Fruit fly (Drosophila melanogaster) whole organism, embryonic: Measurements from ENCODE around the gene AnxB9.
A peak's percentile ranks its signal among the peaks of the same experiment; 100 is the strongest.

Experiments
- Bgb ChIP-seq: fragments of 200-800 bp; sonication (Bioruptor generic); IDR thresholded peaks from 2 replicates; pipeline ENCODE4 v1.3.6; 2022; ENCODE audit warnings: missing biosample characterization, missing genetic modification characterization; ENCODE audit not compliant: partially characterized antibody
- CG12769 ChIP-seq: fragments of 200-800 bp; sonication (Bioruptor generic); optimal IDR thresholded peaks from 2 replicates; lab custom pipeline; 2019; ENCODE audit warnings: missing biosample characterization, mild to moderate bottlenecking, missing genetic modification characterization, moderate library complexity
- CG13123 ChIP-seq: fragments of 200-800 bp; sonication (Bioruptor generic); optimal IDR thresholded peaks from 2 replicates; lab custom pipeline; 2016; ENCODE audit warnings: missing biosample characterization, missing genetic modification characterization
- CG15514 ChIP-seq: fragments of 200-800 bp; sonication (Bioruptor generic); optimal IDR thresholded peaks from 3 replicates; lab custom pipeline; 2017; ENCODE audit warnings: missing biosample characterization, missing genetic modification characterization, mild to moderate bottlenecking, moderate library complexity, missing genetic modification reagents
- CG16779 ChIP-seq: fragments of 200-800 bp; sonication (Bioruptor generic); IDR thresholded peaks from 2 replicates; pipeline ENCODE4 v1.3.6; 2022; ENCODE audit warnings: missing biosample characterization, missing genetic modification characterization
- CG16813 ChIP-seq: fragments of 200-800 bp; sonication (Bioruptor generic); IDR thresholded peaks from 3 replicates; pipeline ENCODE4 v1.3.6; 2022; ENCODE audit warnings: missing biosample characterization, missing genetic modification characterization; ENCODE audit not compliant: partially characterized antibody
- CG17568 ChIP-seq: fragments of 200-800 bp; sonication (Bioruptor generic); optimal IDR thresholded peaks from 2 replicates; lab custom pipeline; 2018; ENCODE audit warnings: missing biosample characterization, mild to moderate bottlenecking, missing genetic modification characterization, moderate library complexity
- CG17612 ChIP-seq: fragments of 200-800 bp; sonication (Bioruptor generic); IDR thresholded peaks from 2 replicates; pipeline ENCODE4 v1.3.6; 2022; ENCODE audit warnings: missing biosample characterization, missing genetic modification characterization
- CG2129 ChIP-seq: fragments of 200-800 bp; sonication (Bioruptor generic); IDR thresholded peaks from 2 replicates; pipeline ENCODE4 v1.3.6; 2022; ENCODE audit warnings: missing biosample characterization, missing genetic modification characterization; ENCODE audit not compliant: partially characterized antibody
- CG30020 ChIP-seq: fragments of 200-800 bp; optimal IDR thresholded peaks from 2 replicates; lab custom pipeline; 2019; ENCODE audit warnings: missing biosample characterization, mild to moderate bottlenecking, missing genetic modification characterization, moderate library complexity
- CG31388 ChIP-seq: fragments of 200-800 bp; sonication (Bioruptor generic); optimal IDR thresholded peaks from 2 replicates; lab custom pipeline; 2016; ENCODE audit warnings: missing biosample characterization, missing genetic modification characterization
- CG32532 ChIP-seq: fragments of 200-800 bp; sonication (Bioruptor generic); IDR thresholded peaks from 2 replicates; pipeline ENCODE4 v1.3.6; 2022; ENCODE audit warnings: missing biosample characterization, missing genetic modification characterization
- CG3726 ChIP-seq: fragments of 200-800 bp; sonication (Bioruptor generic); IDR thresholded peaks from 3 replicates; pipeline ENCODE4, ENCODE4 v1.3.6; 2022; ENCODE audit warnings: missing biosample characterization, missing genetic modification characterization
- CG4282 ChIP-seq: fragments of 200-800 bp; sonication (Bioruptor generic); optimal IDR thresholded peaks from 2 replicates; lab custom pipeline; 2016; ENCODE audit warnings: missing biosample characterization, missing genetic modification characterization
- CG43689 ChIP-seq: fragments of 200-800 bp; sonication (Bioruptor generic); IDR thresholded peaks from 2 replicates; pipeline ENCODE4 v1.3.6; 2022; ENCODE audit warnings: missing biosample characterization, missing genetic modification characterization
- CG4404 ChIP-seq: fragments of 200-800 bp; sonication (Bioruptor generic); IDR thresholded peaks from 2 replicates; pipeline ENCODE4 v1.3.6; 2022; ENCODE audit warnings: missing biosample characterization, missing genetic modification characterization
- CG4424 ChIP-seq: fragments of 200-800 bp; sonication (Bioruptor generic); optimal IDR thresholded peaks from 3 replicates; lab custom pipeline; 2016; ENCODE audit warnings: missing biosample characterization, missing genetic modification characterization
- CG5953 ChIP-seq: fragments of 200-800 bp; sonication (Bioruptor generic); IDR thresholded peaks from 2 replicates; pipeline ENCODE4 v1.3.6; 2022; ENCODE audit warnings: missing biosample characterization, missing genetic modification characterization
- CG7839 ChIP-seq: fragments of 200-800 bp; sonication (Bioruptor generic); optimal IDR thresholded peaks from 3 replicates; lab custom pipeline; 2018; ENCODE audit warnings: missing biosample characterization, mild to moderate bottlenecking, missing genetic modification characterization, moderate library complexity
- Dad ChIP-seq: fragments of 200-800 bp; sonication (Bioruptor generic); optimal IDR thresholded peaks from 3 replicates; lab custom pipeline; 2016; ENCODE audit warnings: missing biosample characterization, missing genetic modification characterization
- Ets65A ChIP-seq: fragments of 200-800 bp; sonication (Bioruptor generic); peaks from one replicate; lab custom pipeline; 2016; ENCODE audit warnings: missing biosample characterization, missing genetic modification characterization
- Gug ChIP-seq: fragments of 200-800 bp; sonication (Bioruptor generic); IDR thresholded peaks from 4 replicates; pipeline ENCODE4 v1.3.6; 2022; ENCODE audit warnings: missing biosample characterization, missing genetic modification characterization
- Med ChIP-seq: fragments of 200-800 bp; sonication (Bioruptor generic); peaks from one replicate; lab custom pipeline; 2016; ENCODE audit warnings: missing biosample characterization, missing genetic modification characterization, mild to moderate bottlenecking, inconsistent platforms, moderate library complexity
- NC2α ChIP-seq: fragments of 200-800 bp; sonication (Bioruptor generic); optimal IDR thresholded peaks from 2 replicates; lab custom pipeline; 2016; ENCODE audit warnings: missing biosample characterization, missing genetic modification characterization
- NFAT ChIP-seq: fragments of 200-800 bp; sonication (Bioruptor generic); IDR thresholded peaks from 2 replicates; pipeline ENCODE4 v1.3.6; 2022; ENCODE audit warnings: missing biosample characterization, missing genetic modification characterization
- Oli ChIP-seq: fragments of 200-800 bp; sonication (Bioruptor generic); optimal IDR thresholded peaks from 2 replicates; lab custom pipeline; 2018; ENCODE audit warnings: missing biosample characterization, mild to moderate bottlenecking, missing genetic modification characterization, moderate library complexity
- Pdp1 ChIP-seq, 2 experiments: fragments of 200-800 bp; sonication (Bioruptor generic); optimal IDR thresholded peaks; 3 replicates each; lab custom pipeline; 2016; ENCODE audit warnings: missing biosample characterization in 2 of 2, missing genetic modification characterization in 2 of 2, mild to moderate bottlenecking in 1 of 2, moderate library complexity in 1 of 2
- Ravus ChIP-seq: fragments of 200-800 bp; sonication (Bioruptor generic); IDR thresholded peaks from 2 replicates; pipeline ENCODE4 v1.3.6; 2022; ENCODE audit warnings: missing biosample characterization, missing genetic modification characterization
- Sin3A ChIP-seq: fragments of >200 bp; optimal IDR thresholded peaks from 2 replicates; lab custom pipeline; 2018
- Ssrp ChIP-seq: fragments of 200-800 bp; sonication (Bioruptor generic); optimal IDR thresholded peaks from 2 replicates; lab custom pipeline; 2018; ENCODE audit warnings: missing biosample characterization, mild to moderate bottlenecking, missing genetic modification characterization, moderate library complexity
- Trl ChIP-seq, 3 experiments: fragments of >200 bp in 2 of 3; fragments of 200-800 bp in 1 of 3; sonication (Bioruptor generic) in 1 of 3; optimal IDR thresholded peaks; 2 replicates in 1 of 3; 3 replicates in 2 of 3; lab custom pipeline; 2016 to 2017; ENCODE audit warnings: missing biosample characterization in 1 of 3, missing genetic modification characterization in 1 of 3
- Xrp1 ChIP-seq: fragments of 200-800 bp; sonication (Bioruptor generic); IDR thresholded peaks from 2 replicates; pipeline ENCODE4 v1.3.6; 2022; ENCODE audit warnings: missing biosample characterization, missing genetic modification characterization
- ato ChIP-seq: fragments of 200-800 bp; sonication (Bioruptor generic); IDR thresholded peaks from 2 replicates; pipeline ENCODE4 v1.3.6; 2022; ENCODE audit warnings: missing biosample characterization, missing genetic modification characterization; ENCODE audit not compliant: partially characterized antibody
- bowl ChIP-seq: fragments of 200-800 bp; sonication (Bioruptor generic); IDR thresholded peaks from 2 replicates; pipeline ENCODE4 v1.3.6; 2022; ENCODE audit warnings: missing biosample characterization, missing genetic modification characterization
- ci ChIP-seq: fragments of 200-800 bp; sonication (Bioruptor generic); IDR thresholded peaks from 3 replicates; pipeline ENCODE4 v1.3.6; 2022; ENCODE audit warnings: missing biosample characterization, missing genetic modification characterization
- emc ChIP-seq: fragments of 200-800 bp; sonication (Bioruptor generic); optimal IDR thresholded peaks from 2 replicates; lab custom pipeline; 2016; ENCODE audit warnings: missing biosample characterization, missing genetic modification characterization
- ftz-f1 ChIP-seq: fragments of 200-800 bp; sonication (Bioruptor generic); optimal IDR thresholded peaks from 2 replicates; lab custom pipeline; 2016; ENCODE audit warnings: missing biosample characterization, missing genetic modification characterization
- jing ChIP-seq: fragments of 200-800 bp; sonication (Bioruptor generic); optimal IDR thresholded peaks from 2 replicates; lab custom pipeline; 2018; ENCODE audit warnings: missing biosample characterization, mild to moderate bottlenecking, missing genetic modification characterization
- peb ChIP-seq: fragments of 200-800 bp; sonication (Bioruptor generic); IDR thresholded peaks from 2 replicates; pipeline ENCODE4 v1.3.6; 2022; ENCODE audit warnings: missing biosample characterization, missing genetic modification characterization
- pnt ChIP-seq: fragments of 200-800 bp; sonication (Bioruptor generic); optimal IDR thresholded peaks from 3 replicates; lab custom pipeline; 2016; ENCODE audit warnings: missing biosample characterization, missing genetic modification characterization
- pros ChIP-seq: fragments of 200-800 bp; sonication (Bioruptor generic); optimal IDR thresholded peaks from 3 replicates; lab custom pipeline; 2019; ENCODE audit warnings: missing biosample characterization, mild to moderate bottlenecking, missing genetic modification characterization, moderate library complexity
- salm ChIP-seq: fragments of 200-800 bp; sonication (Bioruptor generic); optimal IDR thresholded peaks from 2 replicates; lab custom pipeline; 2018; ENCODE audit warnings: missing biosample characterization, mild to moderate bottlenecking, missing genetic modification characterization
- sc ChIP-seq, 3 experiments: fragments of >200 bp in 2 of 3; fragments of 200-800 bp in 1 of 3; sonication (Bioruptor generic) in 1 of 3; optimal IDR thresholded peaks; 2 replicates in 2 of 3; 3 replicates in 1 of 3; lab custom pipeline; 2017; ENCODE audit warnings: mild to moderate bottlenecking in 1 of 3, missing biosample characterization in 1 of 3, missing genetic modification characterization in 1 of 3, missing genetic modification reagents in 1 of 3
- scrt ChIP-seq: fragments of 200-800 bp; sonication (Bioruptor generic); optimal IDR thresholded peaks from 2 replicates; lab custom pipeline; 2018; ENCODE audit warnings: missing biosample characterization, mild to moderate bottlenecking, missing genetic modification characterization, moderate library complexity
- sd ChIP-seq: fragments of 200-800 bp; sonication (Bioruptor generic); optimal IDR thresholded peaks from 3 replicates; lab custom pipeline; 2018; ENCODE audit warnings: missing biosample characterization, mild to moderate bottlenecking, missing genetic modification characterization, moderate library complexity
- sens ChIP-seq: fragments of 200-800 bp; sonication (Bioruptor generic); peaks from one replicate; lab custom pipeline; 2016; ENCODE audit warnings: missing biosample characterization, missing genetic modification characterization
- seq ChIP-seq: fragments of 200-800 bp; sonication (Bioruptor generic); IDR thresholded peaks from 2 replicates; pipeline ENCODE4 v1.3.6; 2022; ENCODE audit warnings: missing biosample characterization, missing genetic modification characterization

AnxB9 gene

dm6 chr3R:21089416-21089815, 24.4 kb downstream of the AnxB9 start (continued):
- no peak for TF ChIP-seq CG16779
- TF ChIP-seq CG4282 (GFP tag; lab: Kevin White, UChicago), result no peak
- no peak for TF ChIP-seq CG30020 (tag; lab: Kevin White, UChicago)
- 0 out of 2 replicates have a peak, but pooled peaks have one; percentile 12 for TF ChIP-seq Xrp1 (GFP tag; lab: Robert Waterston, UW)
- TF ChIP-seq Trl (optimal IDR thresholded peaks at IDR 0.05; lab: Kevin White, UChicago), result no peak
- no peak for TF ChIP-seq Trl (GFP tag; optimal IDR thresholded peaks at IDR 0.05; lab: Kevin White, UChicago)
- no peak for TF ChIP-seq bowl (GFP tag; lab: Robert Waterston, UW)
- no peak for TF ChIP-seq CG4424 (GFP tag; lab: Kevin White, UChicago)
- TF ChIP-seq CG7839, result no peak

- TF ChIP-seq sc (optimal IDR thresholded peaks at IDR 0.05; lab: Kevin White, UChicago) (no peak), sc (GFP tag; optimal IDR thresholded peaks at IDR 0.05; lab: Kevin White, UChicago) (no peak), Ets65A (GFP tag; lab: Kevin White, UChicago) (peak; percentile 77), CG32532 (GFP tag; lab: Robert Waterston, UW) (no peak), sd (peak; percentile 7), pros (GFP tag; lab: Kevin White, UChicago) (no peak), CG15514 (GFP tag; lab: Kevin White, UChicago) (no peak), emc (GFP tag; lab: Kevin White, UChicago) (no peak), peb (GFP tag; lab: Robert Waterston, UW) (no peak), pnt (GFP tag; lab: Kevin White, UChicago) (no peak), Pdp1 (GFP tag; optimal IDR thresholded peaks at IDR 0.05; lab: Kevin White, UChicago) (peak in 1 of 2 experiments; percentile 80), CG5953 (no peak), Ssrp (no peak), Dad (GFP tag; lab: Kevin White, UChicago) (no peak), CG12769 (peak; percentile 51), salm (tag; lab: Kevin White, UChicago) (no peak), Gug (GFP tag; lab: Robert Waterston, UW) (no peak), CG31388 (GFP tag; lab: Kevin White, UChicago) (no peak), seq (GFP tag; lab: Robert Waterston, UW) (no peak), CG4404 (GFP tag; lab: Robert Waterston, UW) (no peak), ato (GFP tag; lab: Robert Waterston, UW) (0 out of 2 replicates have a peak, but pooled peaks have one; percentile 16), ftz-f1 (GFP tag; lab: Kevin White, UChicago) (no peak), NFAT (no peak), CG43689 (GFP tag; lab: Robert Waterston, UW) (no peak), Med (GFP tag; lab: Kevin White, UChicago) (peak; percentile 51), jing (GFP tag; lab: Kevin White, UChicago) (no peak), Sin3A (lab: Kevin White, UChicago) (no peak), NC2α (GFP tag; lab: Kevin White, UChicago) (no peak), Oli (tag; lab: Kevin White, UChicago) (no peak), scrt (GFP tag; lab: Kevin White, UChicago) (no peak), Ravus (no peak), CG2129 (no peak), CG17568 (GFP tag; lab: Kevin White, UChicago) (no peak), CG13123 (GFP tag; lab: Kevin White, UChicago) (no peak), CG16813 (no peak), Bgb (GFP tag; lab: Robert Waterston, UW) (no peak), sens (GFP tag; lab: Kevin White, UChicago) (no peak), ci (GFP tag; lab: Robert Waterston, UW) (0 out of 3 replicates have a peak, but pooled peaks have one; percentile 36), CG3726 (no peak), CG17612 (GFP tag; lab: Robert Waterston, UW) (no peak)
These were observed 25.4 kb downstream of the AnxB9 start for dm6 chr3R:21090230-21091021.
